Fruit fly (Drosophila melanogaster) whole organism, embryonic: Measurements from ENCODE around the gene Agpat1.
A peak's percentile ranks its signal among the peaks of the same experiment; 100 is the strongest.

Experiments
- CG10209 ChIP-seq: fragments of 200-800 bp; sonication (Bioruptor generic); optimal IDR thresholded peaks from 3 replicates; lab custom pipeline; 2017; ENCODE audit warnings: missing biosample characterization, mild to moderate bottlenecking, missing genetic modification characterization, missing genetic modification reagents
- CG10321 ChIP-seq: fragments of 200-800 bp; sonication (Bioruptor generic); IDR thresholded peaks from 2 replicates; pipeline ENCODE4 v1.3.6; 2022; ENCODE audit warnings: missing biosample characterization, missing genetic modification characterization
- CG11398 ChIP-seq: fragments of 200-800 bp; sonication (Bioruptor generic); optimal IDR thresholded peaks from 2 replicates; lab custom pipeline; 2016; ENCODE audit warnings: missing biosample characterization, missing genetic modification characterization
- CG11696 ChIP-seq: fragments of 200-800 bp; sonication (Bioruptor generic); IDR thresholded peaks from 2 replicates; pipeline ENCODE4 v1.3.6; 2022; ENCODE audit warnings: missing biosample characterization, missing genetic modification characterization
- CG11723 ChIP-seq: fragments of 200-800 bp; sonication (Bioruptor generic); optimal IDR thresholded peaks from 2 replicates; lab custom pipeline; 2017; ENCODE audit warnings: missing biosample characterization, mild to moderate bottlenecking, missing genetic modification characterization
- CG14441 ChIP-seq: fragments of 200-800 bp; sonication (Bioruptor generic); IDR thresholded peaks from 2 replicates; pipeline ENCODE4 v1.3.6; 2022; ENCODE audit warnings: missing biosample characterization, missing genetic modification characterization
- CG15011 ChIP-seq: fragments of 200-800 bp; sonication (Bioruptor generic); optimal IDR thresholded peaks from 3 replicates; lab custom pipeline; 2018; ENCODE audit warnings: missing biosample characterization, mild to moderate bottlenecking, missing genetic modification characterization
- CG15696 ChIP-seq: fragments of 200-800 bp; sonication (Bioruptor generic); optimal IDR thresholded peaks from 2 replicates; lab custom pipeline; 2019; ENCODE audit warnings: missing biosample characterization, mild to moderate bottlenecking, missing genetic modification characterization, moderate library complexity
- CG17359 ChIP-seq: fragments of 200-800 bp; sonication (Bioruptor generic); optimal IDR thresholded peaks from 3 replicates; lab custom pipeline; 2018; ENCODE audit warnings: missing biosample characterization, mild to moderate bottlenecking, missing genetic modification characterization, moderate library complexity
- CG17802 ChIP-seq: fragments of 200-800 bp; sonication (Bioruptor generic); optimal IDR thresholded peaks from 2 replicates; lab custom pipeline; 2018; ENCODE audit warnings: missing biosample characterization, mild to moderate bottlenecking, missing genetic modification characterization, moderate library complexity
- CG17829 ChIP-seq: fragments of 200-800 bp; optimal IDR thresholded peaks from 2 replicates; lab custom pipeline; 2019; ENCODE audit warnings: missing biosample characterization, mild to moderate bottlenecking, missing genetic modification characterization, moderate library complexity
- CG30431 ChIP-seq: fragments of 200-800 bp; sonication (Bioruptor generic); optimal IDR thresholded peaks from 2 replicates; lab custom pipeline; 2017; ENCODE audit warnings: missing biosample characterization, missing genetic modification characterization
- CG4424 ChIP-seq: fragments of 200-800 bp; sonication (Bioruptor generic); optimal IDR thresholded peaks from 3 replicates; lab custom pipeline; 2016; ENCODE audit warnings: missing biosample characterization, missing genetic modification characterization
- CG4707 ChIP-seq: fragments of 200-800 bp; sonication (Bioruptor generic); optimal IDR thresholded peaks from 2 replicates; lab custom pipeline; 2018; ENCODE audit warnings: missing biosample characterization, mild to moderate bottlenecking, missing genetic modification characterization, moderate library complexity
- CG4730 ChIP-seq: fragments of 200-800 bp; sonication (Bioruptor generic); IDR thresholded peaks from 2 replicates; pipeline ENCODE4 v1.3.6; 2022; ENCODE audit warnings: missing biosample characterization, missing genetic modification characterization
- CG7987 ChIP-seq: fragments of 200-800 bp; sonication (Bioruptor generic); optimal IDR thresholded peaks from 2 replicates; lab custom pipeline; 2018; ENCODE audit warnings: missing biosample characterization, mild to moderate bottlenecking, missing genetic modification characterization, moderate library complexity
- CG8478 ChIP-seq: fragments of >200 bp; optimal IDR thresholded peaks from 2 replicates; lab custom pipeline; 2018
- CG8924 ChIP-seq: fragments of 200-800 bp; optimal IDR thresholded peaks from 3 replicates; lab custom pipeline; 2019; ENCODE audit warnings: missing biosample characterization, mild to moderate bottlenecking, missing genetic modification characterization, moderate library complexity
- CkIIα-i1 ChIP-seq: fragments of 200-800 bp; sonication (Bioruptor generic); IDR thresholded peaks from 2 replicates; pipeline ENCODE4 v1.3.6; 2022; ENCODE audit warnings: missing biosample characterization, missing genetic modification characterization
- D ChIP-seq, 2 experiments: fragments of 200-800 bp in 1 of 2; fragments of >200 bp in 1 of 2; sonication (Bioruptor generic) in 1 of 2; optimal IDR thresholded peaks; 2 replicates in 1 of 2; 3 replicates in 1 of 2; lab custom pipeline; 2017; ENCODE audit warnings: mild to moderate bottlenecking in 1 of 2, missing biosample characterization in 1 of 2, missing genetic modification characterization in 1 of 2, missing genetic modification reagents in 1 of 2
- E2f2 ChIP-seq: fragments of 200-800 bp; sonication (Bioruptor generic); IDR thresholded peaks from 2 replicates; pipeline ENCODE4 v1.3.6; 2022; ENCODE audit warnings: missing biosample characterization, missing genetic modification characterization
- Elba2 ChIP-seq: fragments of 200-800 bp; sonication (Bioruptor generic); optimal IDR thresholded peaks from 3 replicates; lab custom pipeline; 2016; ENCODE audit warnings: missing biosample characterization, missing genetic modification characterization
- Ets65A ChIP-seq: fragments of 200-800 bp; sonication (Bioruptor generic); peaks from one replicate; lab custom pipeline; 2016; ENCODE audit warnings: missing biosample characterization, missing genetic modification characterization
- Hsf ChIP-seq: fragments of 200-800 bp; sonication (Bioruptor generic); optimal IDR thresholded peaks from 3 replicates; lab custom pipeline; 2016; ENCODE audit warnings: missing biosample characterization, missing genetic modification characterization
- Mes4 ChIP-seq: fragments of 200-800 bp; sonication (Bioruptor generic); optimal IDR thresholded peaks from 2 replicates; lab custom pipeline; 2016; ENCODE audit warnings: missing biosample characterization, missing genetic modification characterization
- NK7.1 ChIP-seq: fragments of 200-800 bp; sonication (Bioruptor generic); optimal IDR thresholded peaks from 3 replicates; lab custom pipeline; 2016; ENCODE audit warnings: missing biosample characterization, missing genetic modification characterization
- Sry-δ ChIP-seq: fragments of 200-800 bp; sonication (Bioruptor generic); optimal IDR thresholded peaks from 2 replicates; lab custom pipeline; 2016; ENCODE audit warnings: missing biosample characterization, missing genetic modification characterization
- Trl ChIP-seq, 3 experiments: fragments of >200 bp in 2 of 3; fragments of 200-800 bp in 1 of 3; sonication (Bioruptor generic) in 1 of 3; optimal IDR thresholded peaks; 2 replicates in 1 of 3; 3 replicates in 2 of 3; lab custom pipeline; 2016 to 2017; ENCODE audit warnings: missing biosample characterization in 1 of 3, missing genetic modification characterization in 1 of 3
- Xrp1 ChIP-seq: fragments of 200-800 bp; sonication (Bioruptor generic); IDR thresholded peaks from 2 replicates; pipeline ENCODE4 v1.3.6; 2022; ENCODE audit warnings: missing biosample characterization, missing genetic modification characterization
- YL-1 ChIP-seq: fragments of 200-800 bp; sonication (Bioruptor generic); optimal IDR thresholded peaks from 3 replicates; lab custom pipeline; 2017; ENCODE audit warnings: missing biosample characterization, mild to moderate bottlenecking, missing genetic modification characterization
- chinmo ChIP-seq: fragments of 200-800 bp; sonication (Bioruptor generic); IDR thresholded peaks from 4 replicates; pipeline ENCODE4 v1.3.6; 2022; ENCODE audit warnings: missing biosample characterization, missing genetic modification characterization; ENCODE audit not compliant: partially characterized antibody
- chm ChIP-seq: fragments of 200-800 bp; sonication (Bioruptor generic); IDR thresholded peaks from 2 replicates; pipeline ENCODE4 v1.3.6; 2022; ENCODE audit warnings: missing biosample characterization, missing genetic modification characterization
- dm ChIP-seq: fragments of 200-800 bp; sonication (Bioruptor generic); optimal IDR thresholded peaks from 3 replicates; lab custom pipeline; 2016; ENCODE audit warnings: missing biosample characterization, missing genetic modification characterization
- dmrt99B ChIP-seq: fragments of 200-800 bp; sonication (Bioruptor generic); optimal IDR thresholded peaks from 2 replicates; lab custom pipeline; 2018; ENCODE audit warnings: missing biosample characterization, mild to moderate bottlenecking, missing genetic modification characterization, moderate library complexity
- fru ChIP-seq: fragments of >200 bp; optimal IDR thresholded peaks from 2 replicates; lab custom pipeline; 2017
- gem ChIP-seq: fragments of 200-800 bp; sonication (Bioruptor generic); optimal IDR thresholded peaks from 2 replicates; lab custom pipeline; 2019; ENCODE audit warnings: missing biosample characterization, mild to moderate bottlenecking, missing genetic modification characterization, moderate library complexity
- insv ChIP-seq, 2 experiments: fragments of 200-800 bp; sonication (Bioruptor generic); optimal IDR thresholded peaks; 3 replicates each; lab custom pipeline; 2016 to 2018; ENCODE audit warnings: missing biosample characterization in 2 of 2, missing genetic modification characterization in 2 of 2
- jigr1 ChIP-seq: fragments of 200-800 bp; sonication (Bioruptor generic); IDR thresholded peaks from 3 replicates; pipeline ENCODE4 v1.3.6; 2022; ENCODE audit warnings: missing biosample characterization, missing genetic modification characterization
- kay ChIP-seq: fragments of 200-800 bp; sonication (Bioruptor generic); optimal IDR thresholded peaks from 2 replicates; lab custom pipeline; 2016; ENCODE audit warnings: missing biosample characterization, missing genetic modification characterization
- kni ChIP-seq: fragments of 200-800 bp; sonication (Bioruptor generic); optimal IDR thresholded peaks from 3 replicates; lab custom pipeline; 2017; ENCODE audit warnings: mild to moderate bottlenecking, missing biosample characterization, missing genetic modification reagents, missing genetic modification characterization
- lov ChIP-seq, 2 experiments: fragments of 200-800 bp in 1 of 2; fragments of >200 bp in 1 of 2; sonication (Bioruptor generic) in 1 of 2; IDR thresholded peaks in 1 of 2; optimal IDR thresholded peaks in 1 of 2; 2 replicates in 1 of 2; 3 replicates in 1 of 2; pipeline versions ENCODE4 v1.3.6 to Lab custom; 2017 to 2022; ENCODE audit warnings: missing biosample characterization in 1 of 2, missing genetic modification characterization in 1 of 2
- nmo ChIP-seq: fragments of 200-800 bp; sonication (Bioruptor generic); optimal IDR thresholded peaks from 2 replicates; lab custom pipeline; 2018; ENCODE audit warnings: missing biosample characterization, mild to moderate bottlenecking, missing genetic modification characterization, moderate library complexity
- odd ChIP-seq: fragments of 200-800 bp; sonication (Bioruptor generic); optimal IDR thresholded peaks from 2 replicates; lab custom pipeline; 2017; ENCODE audit warnings: missing biosample characterization, mild to moderate bottlenecking, missing genetic modification characterization
- schlank ChIP-seq: fragments of 200-800 bp; sonication (Bioruptor generic); optimal IDR thresholded peaks from 2 replicates; lab custom pipeline; 2018; ENCODE audit warnings: missing biosample characterization, mild to moderate bottlenecking, missing genetic modification characterization
- scrt ChIP-seq: fragments of 200-800 bp; sonication (Bioruptor generic); optimal IDR thresholded peaks from 2 replicates; lab custom pipeline; 2018; ENCODE audit warnings: missing biosample characterization, mild to moderate bottlenecking, missing genetic modification characterization, moderate library complexity
- sens ChIP-seq: fragments of 200-800 bp; sonication (Bioruptor generic); peaks from one replicate; lab custom pipeline; 2016; ENCODE audit warnings: missing biosample characterization, missing genetic modification characterization
- sisA ChIP-seq: fragments of 200-800 bp; sonication (Bioruptor generic); IDR thresholded peaks from 2 replicates; pipeline ENCODE4 v1.3.6; 2022; ENCODE audit warnings: missing biosample characterization, missing genetic modification characterization
- ttk ChIP-seq: fragments of 200-800 bp; sonication (Bioruptor generic); IDR thresholded peaks from 2 replicates; pipeline ENCODE4 v2.1.2; 2022; ENCODE audit warnings: missing biosample characterization, missing genetic modification characterization
- zf30C ChIP-seq: fragments of 200-800 bp; sonication (Bioruptor generic); optimal IDR thresholded peaks from 3 replicates; lab custom pipeline; 2018; ENCODE audit warnings: missing biosample characterization, mild to moderate bottlenecking, missing genetic modification characterization

Agpat1 gene

DNA sequence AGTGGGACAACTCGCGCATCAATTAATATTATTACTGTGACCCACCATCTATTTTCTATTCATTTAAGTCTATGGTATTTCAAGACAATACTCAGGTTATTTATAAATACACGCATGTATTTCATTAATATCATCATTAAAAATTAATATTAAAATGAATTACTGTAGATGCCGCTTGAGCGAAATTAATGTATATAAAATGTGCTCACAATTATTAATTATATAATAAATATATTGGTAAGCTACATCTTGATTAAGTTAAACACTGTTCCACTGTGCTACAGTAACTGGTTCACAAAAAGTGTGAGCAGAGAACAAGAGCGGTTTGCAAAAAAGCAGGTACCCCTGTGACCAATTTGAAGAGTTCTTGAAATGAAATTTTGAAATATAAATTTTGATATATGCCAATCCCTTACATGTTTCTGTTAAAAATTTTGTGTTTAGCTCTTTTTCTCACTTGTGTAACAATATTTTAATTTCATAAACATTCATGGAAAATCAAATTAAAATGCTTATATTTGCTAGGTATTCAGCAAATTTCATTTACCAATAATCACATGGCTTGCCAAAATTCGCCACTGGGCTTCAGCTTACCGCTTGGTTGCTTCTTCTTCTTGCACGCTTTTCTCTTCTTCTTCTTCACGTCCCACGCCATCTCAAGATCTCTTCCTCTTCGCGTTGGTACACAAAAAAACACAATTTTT, 14.0 kb upstream of the Agpat1 start (continued):
- TF ChIP-seq dmrt99B (tag; lab: Kevin White, UChicago) (peak; percentile 100), CG17802 (peak; percentile 93), ttk (GFP tag; lab: Robert Waterston, UW) (peak; percentile 99), sens (GFP tag; lab: Kevin White, UChicago) (peak; percentile 100), zf30C (GFP tag; lab: Kevin White, UChicago) (peak; percentile 50), CG10209 (GFP tag; lab: Kevin White, UChicago) (peak; percentile 100), CG8924 (tag; lab: Kevin White, UChicago) (peak; percentile 100), sisA (peak; percentile 100), fru (lab: Kevin White, UChicago) (no peak), CG30431 (GFP tag; lab: Kevin White, UChicago) (peak; percentile 99), schlank (peak; percentile 100), CkIIα-i1 (peak; percentile 98), nmo (GFP tag; lab: Kevin White, UChicago) (peak; percentile 100), chm (GFP tag; lab: Robert Waterston, UW) (peak; percentile 98), CG15696 (tag; lab: Kevin White, UChicago) (peak; percentile 99), CG11398 (GFP tag; lab: Kevin White, UChicago) (peak; percentile 99), insv (GFP tag; optimal IDR thresholded peaks at IDR 0.05; lab: Kevin White, UChicago) (peak; percentile 85 to 90), CG11723 (GFP tag; lab: Kevin White, UChicago) (peak; percentile 100), kay (GFP tag; lab: Kevin White, UChicago) (peak; percentile 98), E2f2 (GFP tag; lab: Robert Waterston, UW) (peak; percentile 95), odd (GFP tag; lab: Kevin White, UChicago) (peak; percentile 100), Trl (optimal IDR thresholded peaks at IDR 0.05; lab: Kevin White, UChicago) (no peak), Trl (GFP tag; optimal IDR thresholded peaks at IDR 0.05; lab: Kevin White, UChicago) (peak; percentile 100), CG17359 (tag; lab: Kevin White, UChicago) (peak; percentile 100), gem (peak; percentile 100), Mes4 (GFP tag; lab: Kevin White, UChicago) (peak; percentile 100), CG7987 (GFP tag; lab: Kevin White, UChicago) (peak; percentile 97), YL-1 (peak; percentile 100), jigr1 (GFP tag; lab: Robert Waterston, UW) (peak; percentile 99), chinmo (GFP tag; lab: Robert Waterston, UW) (no peak), CG8478 (lab: Kevin White, UChicago) (no peak), CG11696 (GFP tag; lab: Robert Waterston, UW) (peak; percentile 95), CG15011 (GFP tag; lab: Kevin White, UChicago) (peak; percentile 100), CG4707 (GFP tag; lab: Kevin White, UChicago) (peak; percentile 97), CG10321 (GFP tag; lab: Robert Waterston, UW) (peak; percentile 89), CG17829 (tag; lab: Kevin White, UChicago) (peak; percentile 99), CG14441 (GFP tag; lab: Robert Waterston, UW) (peak; percentile 100), Xrp1 (GFP tag; lab: Robert Waterston, UW) (peak; percentile 98), D (optimal IDR thresholded peaks at IDR 0.05; lab: Kevin White, UChicago) (no peak), D (GFP tag; optimal IDR thresholded peaks at IDR 0.05; lab: Kevin White, UChicago) (peak; percentile 100), lov (optimal IDR thresholded peaks at IDR 0.05; lab: Kevin White, UChicago) (no peak), lov (GFP tag; IDR thresholded peaks at IDR 0.05; lab: Robert Waterston, UW) (peak; percentile 98), scrt (peak; percentile 100), NK7.1 (GFP tag; lab: Kevin White, UChicago) (peak; percentile 100), Elba2 (GFP tag; lab: Kevin White, UChicago) (peak; percentile 94), dm (GFP tag; lab: Kevin White, UChicago) (peak; percentile 100), kni (GFP tag; lab: Kevin White, UChicago) (peak; percentile 93), CG4730 (GFP tag; lab: Robert Waterston, UW) (peak; percentile 99), CG4424 (peak; percentile 100), Sry-δ (peak; percentile 88), Ets65A (GFP tag; lab: Kevin White, UChicago) (peak; percentile 100), Hsf (peak; percentile 100)
